Fruit fly (Drosophila melanogaster) whole organism, prepupa: ENCODE results near the gene CG12470.
A peak's percentile ranks its signal among the peaks of the same experiment; 100 is the strongest.

Experiments used
- CG10631 ChIP-seq: fragments of 200-800 bp; sonication (Bioruptor generic); optimal IDR thresholded peaks from 2 replicates; lab custom pipeline; 2016; ENCODE audit warnings: missing biosample characterization, missing genetic modification characterization
- CG10669 ChIP-seq: fragments of 200-800 bp; sonication (Bioruptor generic); optimal IDR thresholded peaks from 3 replicates; lab custom pipeline; 2018; ENCODE audit warnings: missing biosample characterization, mild to moderate bottlenecking, missing genetic modification characterization, moderate library complexity
- CG11902 ChIP-seq: fragments of 200-800 bp; sonication (Bioruptor generic); optimal IDR thresholded peaks from 3 replicates; lab custom pipeline; 2016; ENCODE audit warnings: missing biosample characterization, missing genetic modification characterization
- CG15336 ChIP-seq: fragments of 200-800 bp; sonication (Bioruptor generic); IDR thresholded peaks from 2 replicates; pipeline ENCODE4 v1.3.6; 2022; ENCODE audit warnings: missing biosample characterization, missing genetic modification characterization
- CG16779 ChIP-seq: fragments of 200-800 bp; sonication (Bioruptor generic); optimal IDR thresholded peaks from 3 replicates; lab custom pipeline; 2017; ENCODE audit warnings: missing biosample characterization, mild to moderate bottlenecking, missing genetic modification characterization
- CG3032 ChIP-seq: fragments of 200-800 bp; optimal IDR thresholded peaks from 2 replicates; lab custom pipeline; 2019; ENCODE audit warnings: missing biosample characterization, mild to moderate bottlenecking, missing genetic modification characterization, moderate library complexity
- CG32006 ChIP-seq: fragments of 200-800 bp; sonication (Bioruptor generic); optimal IDR thresholded peaks from 3 replicates; lab custom pipeline; 2017; ENCODE audit warnings: missing biosample characterization, mild to moderate bottlenecking, missing genetic modification characterization
- CG34406 ChIP-seq: fragments of 200-800 bp; sonication (Bioruptor generic); optimal IDR thresholded peaks from 3 replicates; lab custom pipeline; 2016; ENCODE audit warnings: missing biosample characterization, missing genetic modification characterization
- CG3919 ChIP-seq: fragments of 200-800 bp; sonication (Bioruptor generic); optimal IDR thresholded peaks from 3 replicates; lab custom pipeline; 2016; ENCODE audit warnings: missing biosample characterization, missing genetic modification characterization
- CG4318 ChIP-seq: fragments of 200-800 bp; sonication (Bioruptor generic); optimal IDR thresholded peaks from 3 replicates; lab custom pipeline; 2017; ENCODE audit warnings: missing biosample characterization, mild to moderate bottlenecking, missing genetic modification characterization
- CG6808 ChIP-seq: fragments of 200-800 bp; sonication (Bioruptor generic); optimal IDR thresholded peaks from 3 replicates; lab custom pipeline; 2017; ENCODE audit warnings: missing biosample characterization, missing genetic modification characterization, mild to moderate bottlenecking, moderate library complexity, missing genetic modification reagents
- CG6854 ChIP-seq: fragments of 200-800 bp; sonication (Bioruptor generic); optimal IDR thresholded peaks from 2 replicates; lab custom pipeline; 2017; ENCODE audit warnings: missing biosample characterization, mild to moderate bottlenecking, missing genetic modification characterization
- CG7368 ChIP-seq: fragments of 200-800 bp; sonication (Bioruptor generic); optimal IDR thresholded peaks from 3 replicates; lab custom pipeline; 2016; ENCODE audit warnings: missing biosample characterization, missing genetic modification characterization
- CG8319 ChIP-seq: fragments of 200-800 bp; sonication (Bioruptor generic); optimal IDR thresholded peaks from 3 replicates; lab custom pipeline; 2016; ENCODE audit warnings: missing biosample characterization, missing genetic modification characterization
- CG8632 ChIP-seq: fragments of 200-800 bp; sonication (Bioruptor generic); optimal IDR thresholded peaks from 3 replicates; lab custom pipeline; 2016; ENCODE audit warnings: missing biosample characterization, missing genetic modification characterization
- CG9139 ChIP-seq: fragments of 200-800 bp; sonication (Bioruptor generic); optimal IDR thresholded peaks from 3 replicates; lab custom pipeline; 2017; ENCODE audit warnings: missing biosample characterization, mild to moderate bottlenecking, missing genetic modification characterization
- Eip78C ChIP-seq: fragments of 200-800 bp; sonication (Bioruptor generic); peaks from one replicate; lab custom pipeline; 2016; ENCODE audit warnings: missing biosample characterization, missing genetic modification characterization
- Eip93F ChIP-seq: fragments of 200-800 bp; sonication (Bioruptor generic); optimal IDR thresholded peaks from 2 replicates; lab custom pipeline; 2016; ENCODE audit warnings: missing biosample characterization, mild to moderate bottlenecking, missing genetic modification characterization
- Ets96B ChIP-seq: fragments of 200-800 bp; optimal IDR thresholded peaks from 2 replicates; lab custom pipeline; 2019; ENCODE audit warnings: missing biosample characterization, mild to moderate bottlenecking, missing genetic modification characterization, moderate library complexity
- Hr38 ChIP-seq: sonication (Bioruptor generic); optimal IDR thresholded peaks from 2 replicates; lab custom pipeline; 2016; ENCODE audit warnings: missing biosample characterization, missing genetic modification characterization
- Hr39 ChIP-seq: fragments of 200-800 bp; sonication (Bioruptor generic); optimal IDR thresholded peaks from 2 replicates; lab custom pipeline; 2016; ENCODE audit warnings: missing biosample characterization, missing genetic modification characterization
- Hr4 ChIP-seq: fragments of 200-800 bp; sonication (Bioruptor generic); optimal IDR thresholded peaks from 3 replicates; lab custom pipeline; 2016; ENCODE audit warnings: missing biosample characterization, missing genetic modification characterization
- Lpt ChIP-seq: fragments of 200-800 bp; sonication (Bioruptor generic); optimal IDR thresholded peaks from 3 replicates; lab custom pipeline; 2016; ENCODE audit warnings: missing biosample characterization, missing genetic modification characterization
- Met ChIP-seq: fragments of 200-800 bp; sonication (Bioruptor generic); optimal IDR thresholded peaks from 3 replicates; lab custom pipeline; 2016; ENCODE audit warnings: missing biosample characterization, missing genetic modification characterization
- OdsH ChIP-seq: fragments of 200-800 bp; sonication (Bioruptor generic); optimal IDR thresholded peaks from 3 replicates; lab custom pipeline; 2016; ENCODE audit warnings: missing biosample characterization, missing genetic modification characterization
- Smox ChIP-seq: fragments of 200-800 bp; sonication (Bioruptor generic); optimal IDR thresholded peaks from 3 replicates; lab custom pipeline; 2016; ENCODE audit warnings: missing biosample characterization, missing genetic modification characterization
- Sox102F ChIP-seq: fragments of 200-800 bp; sonication (Bioruptor generic); optimal IDR thresholded peaks from 2 replicates; lab custom pipeline; 2016; ENCODE audit warnings: missing biosample characterization, mild to moderate bottlenecking, missing genetic modification characterization
- Sox14 ChIP-seq: fragments of 200-800 bp; sonication (Bioruptor generic); optimal IDR thresholded peaks from 3 replicates; lab custom pipeline; 2016; ENCODE audit warnings: missing biosample characterization, missing genetic modification characterization
- Sox15 ChIP-seq: fragments of 200-800 bp; sonication (Bioruptor generic); optimal IDR thresholded peaks from 3 replicates; lab custom pipeline; 2016; ENCODE audit warnings: missing biosample characterization, missing genetic modification characterization
- achi ChIP-seq: fragments of 200-800 bp; sonication (Bioruptor generic); optimal IDR thresholded peaks from 3 replicates; lab custom pipeline; 2016; ENCODE audit warnings: missing biosample characterization, missing genetic modification characterization
- acj6 ChIP-seq: fragments of 200-800 bp; sonication (Bioruptor generic); optimal IDR thresholded peaks from 3 replicates; lab custom pipeline; 2016; ENCODE audit warnings: missing biosample characterization, missing genetic modification characterization
- cyc ChIP-seq: fragments of 200-800 bp; sonication (Bioruptor generic); optimal IDR thresholded peaks from 3 replicates; lab custom pipeline; 2016; ENCODE audit warnings: missing biosample characterization, missing genetic modification characterization
- dac ChIP-seq: fragments of 200-800 bp; sonication (Bioruptor generic); optimal IDR thresholded peaks from 2 replicates; lab custom pipeline; 2017; ENCODE audit warnings: missing biosample characterization, mild to moderate bottlenecking, missing genetic modification characterization
- eg ChIP-seq: fragments of 200-800 bp; sonication (Bioruptor generic); IDR thresholded peaks from 3 replicates; pipeline ENCODE4 v1.3.6; 2022; ENCODE audit warnings: missing biosample characterization, missing genetic modification characterization
- esn ChIP-seq: fragments of 200-800 bp; sonication (Bioruptor generic); optimal IDR thresholded peaks from 2 replicates; lab custom pipeline; 2016; ENCODE audit warnings: missing biosample characterization, mild to moderate bottlenecking, missing genetic modification characterization, moderate library complexity
- fd59A ChIP-seq: fragments of 200-800 bp; sonication (Bioruptor generic); optimal IDR thresholded peaks from 2 replicates; lab custom pipeline; 2017; ENCODE audit warnings: missing biosample characterization, mild to moderate bottlenecking, missing genetic modification characterization, missing genetic modification reagents
- fd85E ChIP-seq: fragments of 200-800 bp; sonication (Bioruptor generic); optimal IDR thresholded peaks from 3 replicates; lab custom pipeline; 2016; ENCODE audit warnings: missing biosample characterization, missing genetic modification characterization
- fkh ChIP-seq: fragments of 200-800 bp; sonication (Bioruptor generic); optimal IDR thresholded peaks from 3 replicates; lab custom pipeline; 2017; ENCODE audit warnings: missing biosample characterization, mild to moderate bottlenecking, missing genetic modification characterization, moderate library complexity
- lz ChIP-seq: fragments of 200-800 bp; sonication (Bioruptor generic); optimal IDR thresholded peaks from 3 replicates; lab custom pipeline; 2016; ENCODE audit warnings: missing biosample characterization, missing genetic modification characterization
- net ChIP-seq: fragments of 200-800 bp; sonication (Bioruptor generic); optimal IDR thresholded peaks from 3 replicates; lab custom pipeline; 2016; ENCODE audit warnings: missing biosample characterization, missing genetic modification characterization
- pdm3 ChIP-seq: fragments of 200-800 bp; sonication (Bioruptor generic); optimal IDR thresholded peaks from 3 replicates; lab custom pipeline; 2016; ENCODE audit warnings: missing biosample characterization, missing genetic modification characterization
- salr ChIP-seq, 2 experiments: fragments of 200-800 bp; sonication (Bioruptor generic); optimal IDR thresholded peaks; 3 replicates each; lab custom pipeline; 2016 to 2018; ENCODE audit warnings: missing biosample characterization in 2 of 2, missing genetic modification characterization in 2 of 2, mild to moderate bottlenecking in 1 of 2
- ss ChIP-seq, 2 experiments: fragments of 200-800 bp; sonication (Bioruptor generic); optimal IDR thresholded peaks; 2 replicates in 1 of 2; 3 replicates in 1 of 2; lab custom pipeline; 2017 to 2018; ENCODE audit warnings: mild to moderate bottlenecking in 2 of 2, missing biosample characterization in 2 of 2, missing genetic modification characterization in 2 of 2, moderate library complexity in 1 of 2
- svp ChIP-seq: fragments of 200-800 bp; sonication (Bioruptor generic); peaks from one replicate; lab custom pipeline; 2016; ENCODE audit warnings: missing biosample characterization, missing genetic modification characterization
- topi ChIP-seq: fragments of 200-800 bp; sonication (Bioruptor generic); optimal IDR thresholded peaks from 3 replicates; lab custom pipeline; 2016; ENCODE audit warnings: missing biosample characterization, missing genetic modification characterization

CG12470 gene

DNA sequence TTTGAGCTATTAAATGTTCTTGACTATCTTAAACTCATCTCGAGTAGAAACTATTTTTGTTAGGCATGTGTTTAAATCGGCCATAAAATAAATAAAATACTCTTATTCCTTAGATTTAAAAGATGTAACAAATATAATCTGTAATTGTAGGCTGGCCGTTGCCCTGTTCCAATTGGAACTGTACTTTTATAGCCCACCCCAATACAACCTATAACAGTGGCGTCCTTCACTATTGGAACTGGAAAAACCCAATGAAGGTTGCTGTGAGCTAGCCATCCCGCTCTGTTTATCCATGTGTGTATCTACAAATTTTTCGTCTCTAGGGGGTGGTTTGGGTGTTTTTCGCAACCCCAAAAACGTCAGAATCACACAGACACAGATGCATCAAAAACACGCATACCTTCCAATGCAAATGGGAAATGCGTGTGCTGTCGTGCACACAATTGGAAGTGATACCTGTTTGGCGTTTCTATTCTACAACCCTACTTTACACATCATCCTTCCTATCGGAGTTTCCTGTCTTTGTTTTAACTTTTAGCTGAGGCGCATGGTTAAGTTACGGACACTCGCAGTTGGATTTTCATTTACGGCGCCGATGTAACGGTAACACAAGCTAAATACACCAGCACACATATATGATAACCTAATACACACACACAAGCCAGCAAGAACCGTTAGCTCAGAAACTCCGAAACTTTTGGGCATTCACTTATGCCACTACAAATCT, 29.0 kb upstream of the CG12470 start (continued):
- TF ChIP-seq fd85E (GFP tag; lab: Kevin White, UChicago) (no peak), CG8632 (no peak)

DNA sequence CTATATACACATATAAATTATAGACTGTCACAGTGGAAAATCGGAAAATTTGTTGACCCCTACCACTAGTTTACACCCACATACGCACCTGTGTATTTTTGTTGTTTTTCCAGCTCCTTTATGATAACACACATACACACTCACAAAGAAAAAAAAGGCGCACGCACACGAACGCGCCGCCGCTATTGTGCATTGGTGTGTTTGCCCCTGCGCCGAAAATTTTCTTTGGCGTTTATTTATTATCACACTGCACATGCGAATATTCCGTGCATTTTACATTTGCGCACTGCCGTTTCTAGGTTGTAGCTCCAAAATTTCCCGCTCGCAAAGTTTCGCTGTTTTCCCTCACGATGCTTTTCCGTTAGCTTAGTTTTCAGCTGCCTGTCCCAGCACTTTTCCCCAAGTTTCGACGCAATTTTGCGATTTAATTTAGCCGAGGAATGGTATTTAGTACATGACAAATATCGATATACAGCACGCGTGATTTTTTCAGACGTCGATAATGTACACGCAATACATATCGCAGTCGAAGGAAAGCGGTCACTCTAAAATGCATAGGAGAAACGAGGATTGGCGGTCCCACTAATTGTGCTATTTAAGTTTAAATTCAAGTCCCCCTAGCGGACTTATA, 28.3 kb upstream of the CG12470 start, which contains the start of the genes CG3777 and ewg:
CG3777 (plus strand) TSS at position 607 of the 631 bp plus-strand sequence.
ewg (minus strand) TSS at position 622 of the 631 bp plus-strand sequence.
- TF ChIP-seq Ets96B (no peak), CG9139 (GFP tag; lab: Kevin White, UChicago) (no peak), CG8632 (no peak), CG16779 (no peak), svp (GFP tag; lab: Kevin White, UChicago) (peak; percentile 28), Sox102F (peak; percentile 13), topi (no peak), Eip93F (no peak), cyc (GFP tag; lab: Kevin White, UChicago) (no peak), fkh (GFP tag; lab: Kevin White, UChicago) (peak; percentile 4), CG6854 (no peak), ss (GFP tag; optimal IDR thresholded peaks at IDR 0.05; lab: Kevin White, UChicago) (peak; percentile 13 to 33), CG10631 (GFP tag; lab: Kevin White, UChicago) (no peak), CG4318 (no peak), eg (GFP tag; lab: Robert Waterston, UW) (no peak), Eip78C (GFP tag; lab: Kevin White, UChicago) (peak; percentile 47), CG34406 (GFP tag; lab: Kevin White, UChicago) (no peak), CG15336 (no peak), net (no peak), CG3919 (GFP tag; lab: Kevin White, UChicago) (no peak), esn (GFP tag; lab: Kevin White, UChicago) (no peak), CG3032 (tag; lab: Kevin White, UChicago) (no peak), Hr38 (GFP tag; lab: Kevin White, UChicago) (no peak), Sox15 (GFP tag; lab: Kevin White, UChicago) (no peak), CG7368 (GFP tag; lab: Kevin White, UChicago) (no peak), fd59A (GFP tag; lab: Kevin White, UChicago) (no peak), Hr39 (no peak), lz (GFP tag; lab: Kevin White, UChicago) (no peak), acj6 (no peak), dac (GFP tag; lab: Kevin White, UChicago) (no peak), Smox (no peak), fd85E (GFP tag; lab: Kevin White, UChicago) (no peak)
- TF ChIP-seq, all 60 proteins: peak for 5

DNA sequence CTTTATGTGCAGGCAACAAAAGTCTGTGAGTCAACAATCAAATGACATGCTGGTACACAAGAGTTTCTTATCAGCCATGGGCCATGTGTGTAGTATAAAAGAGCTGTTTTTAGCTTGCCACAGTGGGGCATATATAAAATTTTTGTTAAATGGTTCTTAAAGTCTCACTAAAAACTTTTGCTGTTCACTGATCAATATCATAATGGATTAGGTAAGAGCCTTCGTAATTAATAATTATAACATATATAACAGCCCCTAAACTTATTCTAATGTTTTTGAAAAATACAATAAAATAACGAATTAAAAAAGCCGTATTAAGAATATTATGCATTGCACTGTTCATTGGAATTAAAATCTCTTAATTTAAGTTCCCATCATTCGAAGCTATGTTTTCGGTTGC, 14.2 kb upstream of the CG12470 start:
- TF ChIP-seq CG4318 (peak; percentile 58), Sox14 (peak; percentile 37), CG6854 (no peak), salr (GFP tag; optimal IDR thresholded peaks at IDR 0.05; lab: Kevin White, UChicago) (peak in 1 of 2 experiments; percentile 57), pdm3 (GFP tag; lab: Kevin White, UChicago) (peak; percentile 40), fkh (GFP tag; lab: Kevin White, UChicago) (no peak), acj6 (peak; percentile 34), CG34406 (GFP tag; lab: Kevin White, UChicago) (peak; percentile 13), CG6808 (no peak), svp (GFP tag; lab: Kevin White, UChicago) (peak; percentile 69), esn (GFP tag; lab: Kevin White, UChicago) (peak; percentile 32), Hr4 (GFP tag; lab: Kevin White, UChicago) (peak; percentile 66), CG16779 (no peak), topi (peak; percentile 12), CG10631 (GFP tag; lab: Kevin White, UChicago) (peak; percentile 20), CG11902 (GFP tag; lab: Kevin White, UChicago) (no peak), CG32006 (GFP tag; lab: Kevin White, UChicago) (peak; percentile 84), CG10669 (GFP tag; lab: Kevin White, UChicago) (peak; percentile 35), dac (GFP tag; lab: Kevin White, UChicago) (peak; percentile 0), CG8632 (peak; percentile 22), Smox (peak; percentile 31), CG8319 (GFP tag; lab: Kevin White, UChicago) (no peak), achi (GFP tag; lab: Kevin White, UChicago) (peak; percentile 53), CG7368 (GFP tag; lab: Kevin White, UChicago) (no peak), CG15336 (no peak; the same call in 1 of the 2 replicates), CG3032 (tag; lab: Kevin White, UChicago) (no peak), Sox15 (GFP tag; lab: Kevin White, UChicago) (no peak), Met (GFP tag; lab: Kevin White, UChicago) (peak; percentile 27), OdsH (GFP tag; lab: Kevin White, UChicago) (peak; percentile 52), Lpt (GFP tag; lab: Kevin White, UChicago) (no peak)
